Fruit fly (Drosophila melanogaster) whole organism, wandering third instar larva: ENCODE data around the gene Npc2d.
A peak's percentile ranks its signal among the peaks of the same experiment; 100 is the strongest.

Source experiments
- Abd-B ChIP-seq: fragments of >200 bp; optimal IDR thresholded peaks from 2 replicates; lab custom pipeline; 2017; ENCODE audit warnings: missing biosample characterization, missing genetic modification characterization
- CG9705 ChIP-seq: fragments of 200-800 bp; sonication (Bioruptor generic); optimal IDR thresholded peaks from 2 replicates; lab custom pipeline; 2018; ENCODE audit warnings: missing biosample characterization, mild to moderate bottlenecking, missing genetic modification characterization
- CrebA ChIP-seq: fragments of 200-800 bp; sonication (Bioruptor generic); optimal IDR thresholded peaks from 2 replicates; lab custom pipeline; 2016; ENCODE audit warnings: missing biosample characterization, mild to moderate bottlenecking, missing genetic modification characterization, borderline replicate concordance
- Dfd ChIP-seq: fragments of >200 bp; optimal IDR thresholded peaks from 2 replicates; lab custom pipeline; 2017; ENCODE audit warnings: missing biosample characterization, missing genetic modification characterization
- Dif ChIP-seq: fragments of 200-275, 200-300 bp; sonication (Bioruptor generic); optimal IDR thresholded peaks from 2 replicates; lab custom pipeline; 2018; ENCODE audit warnings: missing biosample characterization, missing genetic modification characterization; ENCODE audit not compliant: partially characterized antibody
- GATAd ChIP-seq: sonication (Bioruptor generic); optimal IDR thresholded peaks from 2 replicates; lab custom pipeline; 2016; ENCODE audit warnings: missing biosample characterization, missing genetic modification characterization
- HLH106 ChIP-seq: fragments of 200-800 bp; optimal IDR thresholded peaks from 3 replicates; lab custom pipeline; 2019; ENCODE audit warnings: missing biosample characterization, mild to moderate bottlenecking, missing genetic modification characterization, moderate library complexity
- Hnf4 ChIP-seq: fragments of 200-800 bp; sonication (Bioruptor generic); optimal IDR thresholded peaks from 2 replicates; lab custom pipeline; 2016; ENCODE audit warnings: missing biosample characterization, mild to moderate bottlenecking, missing genetic modification characterization
- Hr78 ChIP-seq: fragments of >200 bp; optimal IDR thresholded peaks from 2 replicates; lab custom pipeline; 2017; ENCODE audit warnings: missing biosample characterization, missing genetic modification characterization
- Hr83 ChIP-seq: fragments of 200-300 bp; sonication (Bioruptor generic); optimal IDR thresholded peaks from 2 replicates; lab custom pipeline; 2016; ENCODE audit warnings: missing biosample characterization, mild to moderate bottlenecking, missing genetic modification characterization, moderate library complexity; ENCODE audit not compliant: poor library complexity, severe bottlenecking
- Jra ChIP-seq: sonication (Bioruptor generic); optimal IDR thresholded peaks from 2 replicates; lab custom pipeline; 2016; ENCODE audit warnings: missing biosample characterization, missing genetic modification characterization
- Mio ChIP-seq: sonication (Bioruptor generic); optimal IDR thresholded peaks from 2 replicates; lab custom pipeline; 2016; ENCODE audit warnings: missing biosample characterization, missing genetic modification characterization
- Myc ChIP-seq: fragments of >200 bp; optimal IDR thresholded peaks from 2 replicates; lab custom pipeline; 2017
- N ChIP-seq: fragments of >200 bp; optimal IDR thresholded peaks from 2 replicates; lab custom pipeline; 2018; ENCODE audit warnings: missing biosample characterization, missing external identifiers, missing genetic modification characterization
- OdsH ChIP-seq: fragments of 200-800 bp; sonication (Bioruptor generic); optimal IDR thresholded peaks from 2 replicates; lab custom pipeline; 2016; ENCODE audit warnings: missing biosample characterization, mild to moderate bottlenecking, missing genetic modification characterization
- Rel ChIP-seq, 2 experiments: fragments of 200-800 bp; sonication (Bioruptor generic) in 1 of 2; optimal IDR thresholded peaks; 2 replicates in 1 of 2; 3 replicates in 1 of 2; lab custom pipeline; 2016 to 2019; ENCODE audit warnings: mild to moderate bottlenecking in 2 of 2, missing biosample characterization in 2 of 2, missing genetic modification characterization in 2 of 2, moderate library complexity in 1 of 2
- Sp1 ChIP-seq: fragments of 200-800 bp; sonication (Bioruptor generic); optimal IDR thresholded peaks from 3 replicates; lab custom pipeline; 2019; ENCODE audit warnings: missing biosample characterization, mild to moderate bottlenecking, missing genetic modification characterization, moderate library complexity
- Vsx2 ChIP-seq: fragments of 200-300, 225-300 bp; sonication (Bioruptor generic); optimal IDR thresholded peaks from 2 replicates; lab custom pipeline; 2018; ENCODE audit warnings: missing biosample characterization, missing genetic modification characterization; ENCODE audit not compliant: partially characterized antibody
- br ChIP-seq: fragments of 200-800 bp; sonication (Bioruptor generic); optimal IDR thresholded peaks from 2 replicates; lab custom pipeline; 2016; ENCODE audit warnings: missing biosample characterization, missing genetic modification characterization
- brk ChIP-seq: fragments of 200-800 bp; sonication (Bioruptor generic); optimal IDR thresholded peaks from 2 replicates; lab custom pipeline; 2016; ENCODE audit warnings: missing biosample characterization, mild to moderate bottlenecking, missing genetic modification characterization
- dmrt93B ChIP-seq: fragments of 200-800 bp; sonication (Bioruptor generic); optimal IDR thresholded peaks from 2 replicates; lab custom pipeline; 2018; ENCODE audit warnings: missing biosample characterization, mild to moderate bottlenecking, missing genetic modification characterization
- dsf ChIP-seq: sonication (Bioruptor generic); optimal IDR thresholded peaks from 2 replicates; lab custom pipeline; 2016; ENCODE audit warnings: missing biosample characterization, missing genetic modification characterization, borderline replicate concordance
- ey ChIP-seq: fragments of 200-800 bp; sonication (Bioruptor generic); optimal IDR thresholded peaks from 2 replicates; lab custom pipeline; 2016; ENCODE audit warnings: missing biosample characterization, missing genetic modification characterization
- foxo ChIP-seq, 2 experiments: fragments of 200-800 bp; sonication (Bioruptor generic); optimal IDR thresholded peaks; 2 replicates in 1 of 2; 3 replicates in 1 of 2; lab custom pipeline; 2016 to 2017; ENCODE audit warnings: missing biosample characterization in 2 of 2, missing genetic modification characterization in 2 of 2
- fru ChIP-seq: fragments of 200-800 bp; sonication (Bioruptor generic); optimal IDR thresholded peaks from 3 replicates; lab custom pipeline; 2016; ENCODE audit warnings: missing biosample characterization, mild to moderate bottlenecking, missing genetic modification characterization
- h ChIP-seq: fragments of 200-800 bp; sonication (Bioruptor generic); optimal IDR thresholded peaks from 3 replicates; lab custom pipeline; 2016; ENCODE audit warnings: missing biosample characterization, mild to moderate bottlenecking, missing genetic modification characterization
- jim ChIP-seq: fragments of 175-275, 200-325 bp; sonication (Bioruptor generic); optimal IDR thresholded peaks from 2 replicates; lab custom pipeline; 2016; ENCODE audit warnings: missing biosample characterization, mild to moderate bottlenecking, missing genetic modification characterization
- lola ChIP-seq: fragments of >200 bp; optimal IDR thresholded peaks from 2 replicates; lab custom pipeline; 2017; ENCODE audit warnings: missing biosample characterization, missing genetic modification characterization
- psq ChIP-seq: fragments of 200-800 bp; sonication (Bioruptor generic); optimal IDR thresholded peaks from 3 replicates; lab custom pipeline; 2017; ENCODE audit warnings: missing biosample characterization, mild to moderate bottlenecking, missing genetic modification characterization, moderate library complexity
- rgr ChIP-seq: fragments of 200-800 bp; sonication (Bioruptor generic); optimal IDR thresholded peaks from 3 replicates; lab custom pipeline; 2016; ENCODE audit warnings: missing biosample characterization, mild to moderate bottlenecking, missing genetic modification characterization
- sage ChIP-seq: fragments of 200-800 bp; sonication (Bioruptor generic); optimal IDR thresholded peaks from 2 replicates; lab custom pipeline; 2016; ENCODE audit warnings: missing biosample characterization, mild to moderate bottlenecking, missing genetic modification characterization
- sv ChIP-seq: fragments of 200-800 bp; sonication (Bioruptor generic); optimal IDR thresholded peaks from 3 replicates; lab custom pipeline; 2016; ENCODE audit warnings: missing biosample characterization, missing genetic modification characterization
- tai ChIP-seq: sonication (Bioruptor generic); optimal IDR thresholded peaks from 2 replicates; lab custom pipeline; 2016; ENCODE audit warnings: missing biosample characterization, missing genetic modification characterization
- usp ChIP-seq: fragments of >200 bp; optimal IDR thresholded peaks from 2 replicates; lab custom pipeline; 2017; ENCODE audit warnings: missing biosample characterization, missing genetic modification characterization
- woc ChIP-seq: sonication (Bioruptor generic); optimal IDR thresholded peaks from 2 replicates; lab custom pipeline; 2016; ENCODE audit warnings: missing biosample characterization, mild to moderate bottlenecking, missing genetic modification characterization

Npc2d gene

dm6 chr3R:10045343-10045742 is 10.5 kb downstream of the Npc2d start, which contains the start of the genes CG11722 and mtTFB2:
Gene CG11722 (minus strand): TSS chr3R:10045542.
Gene mtTFB2 (plus strand): TSS chr3R:10045574.
- TF ChIP-seq Mio (GFP tag; lab: Kevin White, UChicago) (no peak), CrebA (GFP tag; lab: Kevin White, UChicago) (no peak), fru (GFP tag; lab: Kevin White, UChicago) (no peak), Rel (GFP tag; optimal IDR thresholded peaks at IDR 0.05; lab: Kevin White, UChicago) (no peak), Rel (tag; optimal IDR thresholded peaks at IDR 0.05; lab: Kevin White, UChicago) (peak; percentile 5), Hnf4 (peak; percentile 50), Vsx2 (peak; percentile 91)

- TF ChIP-seq dmrt93B (GFP tag; lab: Kevin White, UChicago) (no peak), Myc (lab: Kevin White, UChicago) (no peak), CrebA (GFP tag; lab: Kevin White, UChicago) (no peak), usp (GFP tag; lab: Kevin White, UChicago) (no peak), br (GFP tag; lab: Kevin White, UChicago) (peak; percentile 15), ey (GFP tag; lab: Kevin White, UChicago) (peak; percentile 52), GATAd (no peak), psq (GFP tag; lab: Kevin White, UChicago) (peak; percentile 74), CG9705 (GFP tag; lab: Kevin White, UChicago) (peak; percentile 49), Hr83 (peak; percentile 51), Hnf4 (peak; percentile 82), Abd-B (GFP tag; lab: Kevin White, UChicago) (no peak), rgr (peak; percentile 69), fru (GFP tag; lab: Kevin White, UChicago) (peak; percentile 67), sv (peak; percentile 36), h (GFP tag; lab: Kevin White, UChicago) (peak; percentile 71), dsf (GFP tag; lab: Kevin White, UChicago) (peak; percentile 65), OdsH (GFP tag; lab: Kevin White, UChicago) (peak; percentile 68), sage (GFP tag; lab: Kevin White, UChicago) (peak; percentile 15), Sp1 (GFP tag; lab: Kevin White, UChicago) (peak; percentile 86), Rel (GFP tag; optimal IDR thresholded peaks at IDR 0.05; lab: Kevin White, UChicago) (no peak), Rel (tag; optimal IDR thresholded peaks at IDR 0.05; lab: Kevin White, UChicago) (peak; percentile 77), N (no peak), lola (GFP tag; lab: Kevin White, UChicago) (no peak), Dif (GFP tag; lab: Kevin White, UChicago) (peak; percentile 59), Mio (GFP tag; lab: Kevin White, UChicago) (no peak), brk (GFP tag; lab: Kevin White, UChicago) (no peak), Jra (GFP tag; lab: Kevin White, UChicago) (peak; percentile 16), Hr78 (GFP tag; lab: Kevin White, UChicago) (no peak), Dfd (GFP tag; lab: Kevin White, UChicago) (no peak), HLH106 (tag; lab: Kevin White, UChicago) (peak; percentile 89), jim (GFP tag; lab: Kevin White, UChicago) (peak; percentile 25), woc (GFP tag; lab: Kevin White, UChicago) (peak; percentile 60), foxo (GFP tag; optimal IDR thresholded peaks at IDR 0.05; lab: Kevin White, UChicago) (peak in 1 of 2 experiments; percentile 87), Vsx2 (peak; percentile 94), tai (GFP tag; lab: Kevin White, UChicago) (no peak)
Measured at dm6 chr3R:10042664-10043372, 13.1 kb downstream of the Npc2d start, which contains the start of the genes Mical and CG3909. Gene Mical (minus strand): TSS chr3R:10042895. Gene CG3909 (plus strand): TSS chr3R:10043270.
